Worm (Caenorhabditis elegans) whole organism, young adult: Measurements from ENCODE around the gene cutl-15.

ENCODE experiments used
- B0035.1 ChIP-seq: sonication (generic microtip); optimal IDR thresholded peaks from 2 replicates; lab custom pipeline; 2016; ENCODE audit warnings: missing genetic modification characterization, mild to moderate bottlenecking, missing compliant biosample characterization, missing genotype, missing genetic modification reagents
- B0261.1 ChIP-seq: sonication (generic microtip); optimal IDR thresholded peaks from 2 replicates; lab custom pipeline; 2016; ENCODE audit warnings: mild to moderate bottlenecking, missing genetic modification characterization, moderate library complexity, missing compliant biosample characterization
- B0336.3 ChIP-seq: fragments of 200-800 bp; sonication (Bioruptor generic); IDR thresholded peaks from 2 replicates; pipeline ENCODE4 v1.3.6; 2022; ENCODE audit warnings: missing genetic modification characterization, missing compliant biosample characterization
- C17E4.6 ChIP-seq: fragments of 200-800 bp; sonication (Bioruptor generic); IDR thresholded peaks from 2 replicates; pipeline ENCODE4 v1.3.6; 2022; ENCODE audit warnings: missing genetic modification reagents, missing genetic modification characterization, missing compliant biosample characterization
- F22D6.2 ChIP-seq: sonication (generic microtip); optimal IDR thresholded peaks from 2 replicates; lab custom pipeline; 2016; ENCODE audit warnings: mild to moderate bottlenecking, missing genetic modification characterization, missing compliant biosample characterization
- F49E8.2 ChIP-seq: sonication (generic microtip); optimal IDR thresholded peaks from 3 replicates; lab custom pipeline; 2017; ENCODE audit warnings: missing genetic modification characterization, mild to moderate bottlenecking, missing compliant biosample characterization, antibody characterized with exemption, moderate library complexity; ENCODE audit not compliant: insufficient read depth
- F57C9.4 ChIP-seq: sonication (generic microtip); optimal IDR thresholded peaks from 2 replicates; lab custom pipeline; 2017; ENCODE audit warnings: mild to moderate bottlenecking, missing genetic modification characterization, missing compliant biosample characterization
- Y53F4B.3 ChIP-seq: fragments of 200-800 bp; sonication (Bioruptor generic); IDR thresholded peaks from 2 replicates; pipeline ENCODE4 v1.3.6; 2022; ENCODE audit warnings: missing genetic modification reagents, missing genetic modification characterization, missing compliant biosample characterization
- Y79H2A.3 ChIP-seq: fragments of 200-800 bp; sonication (Bioruptor generic); conservative IDR thresholded peaks from 2 replicates; pipeline ENCODE4 v1.3.6; 2022; ENCODE audit warnings: missing genetic modification reagents, missing genetic modification characterization, missing compliant biosample characterization
- ZK185.1 ChIP-seq: sonication (generic microtip); optimal IDR thresholded peaks from 2 replicates; lab custom pipeline; 2016; ENCODE audit warnings: mild to moderate bottlenecking, missing genetic modification characterization, missing compliant biosample characterization; ENCODE audit not compliant: poor library complexity, severe bottlenecking
- ama-1 ChIP-seq, 3 experiments: fragments of 150-350 bp in 1 of 3; sonication (generic microtip) in 2 of 3; optimal IDR thresholded peaks; 2 replicates each; lab custom pipeline; 2014 to 2018; ENCODE audit warnings: missing biosample characterization in 2 of 3, missing genetic modification characterization in 2 of 3, missing genetic modification reagents in 2 of 3
- aptf-3 ChIP-seq: fragments of 200-800 bp; sonication (Bioruptor generic); IDR thresholded peaks from 2 replicates; pipeline ENCODE4 v1.3.6; 2022; ENCODE audit warnings: missing genetic modification characterization, missing compliant biosample characterization
- attf-3 ChIP-seq: fragments of 200-800 bp; sonication (Bioruptor generic); conservative IDR thresholded peaks from 2 replicates; pipeline ENCODE4 v1.3.6; 2022; ENCODE audit warnings: missing genetic modification reagents, missing genetic modification characterization, missing compliant biosample characterization
- attf-5 ChIP-seq: fragments of 200-800 bp; sonication (Bioruptor generic); optimal IDR thresholded peaks from 2 replicates; lab custom pipeline; 2018; ENCODE audit warnings: mild to moderate bottlenecking, missing genetic modification characterization, missing compliant biosample characterization
- ccch-3 ChIP-seq: fragments of 200-800 bp; sonication (Bioruptor generic); optimal IDR thresholded peaks from 2 replicates; lab custom pipeline; 2018; ENCODE audit warnings: mild to moderate bottlenecking, missing genetic modification characterization, missing compliant biosample characterization
- ceh-27 ChIP-seq: fragments of 200-800 bp; sonication (Bioruptor generic); optimal IDR thresholded peaks from 2 replicates; lab custom pipeline; 2018; ENCODE audit warnings: mild to moderate bottlenecking, missing genetic modification characterization, moderate library complexity, missing compliant biosample characterization
- ceh-40 ChIP-seq: fragments of 200-800 bp; sonication (Bioruptor generic); IDR thresholded peaks from 2 replicates; pipeline ENCODE4 v1.3.6; 2022; ENCODE audit warnings: missing genetic modification characterization, missing compliant biosample characterization
- ceh-58 ChIP-seq: fragments of 200-800 bp; sonication (Bioruptor generic); IDR thresholded peaks from 2 replicates; pipeline ENCODE4 v1.3.6; 2022; ENCODE audit warnings: missing genetic modification characterization, missing compliant biosample characterization
- ceh-79 ChIP-seq: sonication (generic microtip); optimal IDR thresholded peaks from 2 replicates; lab custom pipeline; 2017; ENCODE audit warnings: mild to moderate bottlenecking, missing genetic modification characterization, missing compliant biosample characterization
- die-1 ChIP-seq: sonication (generic microtip); optimal IDR thresholded peaks from 2 replicates; lab custom pipeline; 2016; ENCODE audit warnings: missing genotype, mild to moderate bottlenecking, missing genetic modification characterization, missing compliant biosample characterization
- dpff-1 ChIP-seq: sonication (generic microtip); optimal IDR thresholded peaks from 2 replicates; lab custom pipeline; 2017; ENCODE audit warnings: mild to moderate bottlenecking, missing genetic modification characterization, missing compliant biosample characterization
- egrh-3 ChIP-seq: fragments of 200-800 bp; sonication (Bioruptor generic); IDR thresholded peaks from 2 replicates; pipeline ENCODE4 v1.3.6; 2022; ENCODE audit warnings: missing genetic modification reagents, missing genetic modification characterization, missing compliant biosample characterization
- ets-4 ChIP-seq: fragments of 200-800 bp; sonication (Bioruptor generic); optimal IDR thresholded peaks from 2 replicates; lab custom pipeline; 2018; ENCODE audit warnings: mild to moderate bottlenecking, missing genetic modification characterization, missing compliant biosample characterization
- let-607 ChIP-seq, 2 experiments: fragments of 200-800 bp in 1 of 2; sonication (Bioruptor generic) in 1 of 2; sonication (generic microtip) in 1 of 2; optimal IDR thresholded peaks; 2 replicates each; lab custom pipeline; 2016 to 2018; ENCODE audit warnings: mild to moderate bottlenecking in 2 of 2, missing compliant biosample characterization in 2 of 2, missing genetic modification characterization in 2 of 2, moderate library complexity in 2 of 2, missing genotype in 1 of 2
- lin-35 ChIP-seq, 3 experiments: fragments of 150-350 bp in 2 of 3; sonication (generic microtip) in 1 of 3; optimal IDR thresholded peaks; 2 replicates each; lab custom pipeline; 2014 to 2018; ENCODE audit warnings: missing biosample characterization in 3 of 3, missing genetic modification characterization in 3 of 3, missing genetic modification reagents in 3 of 3
- lsy-27 ChIP-seq: sonication (generic microtip); optimal IDR thresholded peaks from 2 replicates; lab custom pipeline; 2017; ENCODE audit warnings: missing genetic modification characterization, mild to moderate bottlenecking, missing compliant biosample characterization, antibody characterized with exemption, missing genotype, borderline replicate concordance; ENCODE audit not compliant: insufficient read depth
- nfya-2 ChIP-seq: fragments of 200-800 bp; sonication (Bioruptor generic); IDR thresholded peaks from 2 replicates; pipeline ENCODE4 v1.3.6; 2022; ENCODE audit warnings: missing genetic modification reagents, missing genetic modification characterization, missing compliant biosample characterization
- nfyb-1 ChIP-seq: fragments of 200-800 bp; sonication (Bioruptor generic); IDR thresholded peaks from 2 replicates; pipeline ENCODE4 v1.3.6; 2022; ENCODE audit warnings: missing genetic modification reagents, missing genetic modification characterization, missing compliant biosample characterization
- nhr-179 ChIP-seq: sonication (generic microtip); optimal IDR thresholded peaks from 2 replicates; lab custom pipeline; 2016; ENCODE audit warnings: mild to moderate bottlenecking, missing genetic modification characterization, missing compliant biosample characterization
- nhr-80 ChIP-seq: sonication (generic microtip); optimal IDR thresholded peaks from 2 replicates; lab custom pipeline; 2016; ENCODE audit warnings: missing genetic modification characterization, missing compliant biosample characterization
- pha-4 ChIP-seq: fragments of 150-350 bp; sonication (generic microtip); optimal IDR thresholded peaks from 2 replicates; lab custom pipeline; 2014; ENCODE audit warnings: missing biosample characterization, missing genetic modification reagents, missing genetic modification characterization
- rcor-1 ChIP-seq: fragments of 200-800 bp; sonication (Bioruptor generic); IDR thresholded peaks from 2 replicates; pipeline ENCODE4 v1.3.6; 2022; ENCODE audit warnings: missing genetic modification reagents, missing genetic modification characterization, missing compliant biosample characterization
- rec-8 ChIP-seq, 2 experiments: sonication (generic microtip); optimal IDR thresholded peaks; 2 replicates each; lab custom pipeline; 2016; ENCODE audit warnings: mild to moderate bottlenecking in 2 of 2, missing genetic modification characterization in 2 of 2, missing genetic modification reagents in 2 of 2, missing genotype in 2 of 2, missing biosample characterization in 1 of 2, missing compliant biosample characterization in 1 of 2, moderate library complexity in 1 of 2
- repo-1 ChIP-seq: sonication (generic microtip); optimal IDR thresholded peaks from 2 replicates; lab custom pipeline; 2017; ENCODE audit warnings: mild to moderate bottlenecking, missing genetic modification characterization, missing compliant biosample characterization
- snpc-4 ChIP-seq, 5 experiments: fragments of 150-350 bp in 1 of 5; sonication (generic microtip) in 4 of 5; optimal IDR thresholded peaks; 2 replicates each; lab custom pipeline; 2014 to 2018; ENCODE audit warnings: missing genetic modification characterization in 5 of 5, missing biosample characterization in 3 of 5, antibody characterized with exemption in 2 of 5, mild to moderate bottlenecking in 2 of 5, missing compliant biosample characterization in 2 of 5, missing genotype in 2 of 5, moderate library complexity in 2 of 5, missing genetic modification reagents in 1 of 5
- sptf-2 ChIP-seq: fragments of 200-800 bp; sonication (Bioruptor generic); optimal IDR thresholded peaks from 2 replicates; lab custom pipeline; 2018; ENCODE audit warnings: mild to moderate bottlenecking, missing genetic modification characterization, missing compliant biosample characterization
- tbp1 ChIP-seq: fragments of 200-800 bp; sonication (Bioruptor generic); optimal IDR thresholded peaks from 2 replicates; lab custom pipeline; 2018; ENCODE audit warnings: mild to moderate bottlenecking, missing genetic modification characterization, missing compliant biosample characterization
- tbx-9 ChIP-seq: sonication (generic microtip); optimal IDR thresholded peaks from 2 replicates; lab custom pipeline; 2016; ENCODE audit warnings: borderline replicate concordance, missing genetic modification characterization, inconsistent platforms, missing compliant biosample characterization
- unc-130 ChIP-seq: sonication (generic microtip); optimal IDR thresholded peaks from 2 replicates; lab custom pipeline; 2016; ENCODE audit warnings: missing genetic modification reagents, missing genetic modification characterization, missing compliant biosample characterization
- zim-3 ChIP-seq: sonication (generic microtip); optimal IDR thresholded peaks from 2 replicates; lab custom pipeline; 2017; ENCODE audit warnings: mild to moderate bottlenecking, missing genetic modification characterization, moderate library complexity, missing compliant biosample characterization
- ztf-22 ChIP-seq: fragments of 200-800 bp; sonication (Bioruptor generic); optimal IDR thresholded peaks from 2 replicates; lab custom pipeline; 2018; ENCODE audit warnings: mild to moderate bottlenecking, missing genetic modification characterization, moderate library complexity, missing compliant biosample characterization
- ztf-26 ChIP-seq: sonication (generic microtip); optimal IDR thresholded peaks from 2 replicates; lab custom pipeline; 2017; ENCODE audit warnings: missing genetic modification characterization, missing compliant biosample characterization
- ztf-28 ChIP-seq: fragments of 200-800 bp; sonication (Bioruptor generic); IDR thresholded peaks from 2 replicates; pipeline ENCODE4 v1.3.6; 2022; ENCODE audit warnings: missing genetic modification reagents, missing genetic modification characterization, missing compliant biosample characterization
- ztf-6 ChIP-seq: fragments of 200-800 bp; sonication (Bioruptor generic); IDR thresholded peaks from 2 replicates; pipeline ENCODE4 v1.3.6; 2022; ENCODE audit warnings: missing genetic modification reagents, missing genetic modification characterization, missing compliant biosample characterization

cutl-15 gene

DNA sequence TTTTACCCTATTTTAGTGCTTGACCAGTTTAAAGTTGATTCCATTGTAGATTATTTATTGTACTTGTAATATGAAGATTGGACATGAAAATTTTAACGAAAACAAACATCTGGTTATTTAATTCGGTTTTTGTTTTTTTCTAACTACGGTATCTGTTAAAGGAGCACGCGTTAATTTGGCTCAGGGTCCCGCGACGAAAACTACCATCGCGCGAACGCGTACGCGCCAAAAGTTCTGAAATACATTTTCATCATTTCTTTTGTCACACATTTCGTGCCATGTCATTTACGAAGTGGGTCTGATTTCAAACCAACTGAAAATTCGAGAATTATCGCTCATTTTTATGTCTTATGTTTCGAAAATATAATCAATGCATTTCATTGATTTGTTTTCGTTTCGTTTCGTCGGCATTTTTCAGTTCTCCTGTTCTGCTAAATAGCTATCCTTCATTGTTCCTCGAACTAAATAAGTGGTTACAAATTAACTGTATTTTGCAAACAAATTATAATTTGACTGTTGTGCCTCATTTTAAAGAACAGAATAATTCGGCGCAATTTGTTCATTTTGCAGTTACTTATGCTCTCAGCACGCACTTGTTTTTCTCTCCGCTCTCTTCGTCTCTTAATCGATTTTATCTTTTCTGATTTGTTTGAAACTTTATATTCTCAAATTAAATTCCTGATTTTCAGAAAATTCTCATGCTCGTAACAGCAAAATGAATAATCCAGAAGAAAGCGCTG is 13.6 kb downstream of the cutl-15 start, which contains the start of gene T21B10.3 (continued):
- TF ChIP-seq B0261.1 (tag; lab: Kevin White, UChicago) (no peak), ztf-28 (GFP tag; lab: Robert Waterston, UW) (peak; percentile 94), F57C9.4 (tag; lab: Kevin White, UChicago) (no peak), die-1 (tag; lab: Kevin White, UChicago) (peak; percentile 68), let-607 (tag; optimal IDR thresholded peaks at IDR 0.05; lab: Kevin White, UChicago) (peak; percentile 25 to 35), B0336.3 (peak; percentile 93), dpff-1 (tag; lab: Kevin White, UChicago) (peak; percentile 54), tbp1 (GFP tag; lab: Kevin White, UChicago) (peak; percentile 72), nfya-2 (GFP tag; lab: Robert Waterston, UW) (peak; percentile 88; the same call in 1 of the 2 replicates), nhr-179 (tag; lab: Kevin White, UChicago) (no peak), repo-1 (tag; lab: Kevin White, UChicago) (peak; percentile 86), ztf-6 (no peak), unc-130 (GFP tag; lab: Kevin White, UChicago) (peak; percentile 95), tbx-9 (tag; lab: Kevin White, UChicago) (no peak), pha-4 (tag; lab: Kevin White, UChicago) (no peak), rec-8 (tag; optimal IDR thresholded peaks at IDR 0.05; lab: Kevin White, UChicago) (no peak), aptf-3 (no peak), ceh-58 (GFP tag; lab: Robert Waterston, UW) (0 out of 2 replicates have a peak, but pooled peaks have one; percentile 35), F22D6.2 (tag; lab: Kevin White, UChicago) (no peak), ztf-22 (GFP tag; lab: Kevin White, UChicago) (no peak), attf-5 (GFP tag; lab: Kevin White, UChicago) (peak; percentile 24), ztf-26 (no peak), ets-4 (GFP tag; lab: Kevin White, UChicago) (peak; percentile 54), lsy-27 (tag; lab: Kevin White, UChicago) (no peak), ccch-3 (GFP tag; lab: Kevin White, UChicago) (no peak), nhr-80 (tag; lab: Kevin White, UChicago) (peak; percentile 14), lin-35 (GFP tag; optimal IDR thresholded peaks at IDR 0.05; lab: Kevin White, UChicago) (peak in 2 of 3 experiments; percentile 53 to 89), rcor-1 (peak; percentile 94), C17E4.6 (GFP tag; lab: Robert Waterston, UW) (peak; percentile 86), attf-3 (GFP tag; lab: Robert Waterston, UW) (peak; percentile 55), ama-1 (optimal IDR thresholded peaks at IDR 0.05; lab: Kevin White, UChicago) (peak; percentile 84), ama-1 (GFP tag; optimal IDR thresholded peaks at IDR 0.05; lab: Kevin White, UChicago) (peak; percentile 55 to 83), ceh-40 (GFP tag; lab: Robert Waterston, UW) (no peak), Y53F4B.3 (GFP tag; lab: Robert Waterston, UW) (peak; percentile 44; the same call in 1 of the 2 replicates), egrh-3 (GFP tag; lab: Robert Waterston, UW) (peak; percentile 31; the same call in 1 of the 2 replicates), ceh-27 (GFP tag; lab: Kevin White, UChicago) (no peak), zim-3 (peak; percentile 61), nfyb-1 (GFP tag; lab: Robert Waterston, UW) (peak; percentile 73; the same call in 1 of the 2 replicates), B0035.1 (peak; percentile 53), ZK185.1 (peak; percentile 33), sptf-2 (GFP tag; lab: Kevin White, UChicago) (no peak), Y79H2A.3 (GFP tag; lab: Robert Waterston, UW) (peak; percentile 95), F49E8.2 (tag; lab: Kevin White, UChicago) (peak; percentile 94), ceh-79 (tag; lab: Kevin White, UChicago) (no peak), snpc-4 (GFP tag; optimal IDR thresholded peaks at IDR 0.05; lab: Kevin White, UChicago) (peak; percentile 72), snpc-4 (tag; optimal IDR thresholded peaks at IDR 0.05; lab: Kevin White, UChicago) (peak; percentile 7 to 72 (median 65))
